Worm (Caenorhabditis elegans) whole organism, L2 larva: ENCODE data around the gene Y45F10B.8.
"Not testable (repeated sequence)": the region's sequence is repeated elsewhere in the genome, so short reads cannot be mapped to it uniquely, and the experiment has no call there.

Source experiments
- C34F6.9 ChIP-seq: fragments of 150-350 bp; optimal IDR thresholded peaks from 2 replicates; lab custom pipeline; 2014; ENCODE audit warnings: missing biosample characterization, missing genetic modification characterization
- F13H6.1 ChIP-seq: sonication (generic microtip); optimal IDR thresholded peaks from 2 replicates; lab custom pipeline; 2016; ENCODE audit warnings: missing genetic modification characterization, missing compliant biosample characterization
- Y55F3AM.14 ChIP-seq: fragments of 200-800 bp; sonication (Bioruptor generic); optimal IDR thresholded peaks from 2 replicates; lab custom pipeline; 2018; ENCODE audit warnings: mild to moderate bottlenecking, missing genetic modification characterization, missing compliant biosample characterization
- ZK546.5 ChIP-seq: sonication (generic microtip); optimal IDR thresholded peaks from 2 replicates; lab custom pipeline; 2017; ENCODE audit warnings: missing biosample characterization, missing genetic modification characterization
- aly-2 ChIP-seq: fragments of 150-350 bp; optimal IDR thresholded peaks from 2 replicates; lab custom pipeline; 2014; ENCODE audit warnings: missing biosample characterization, missing genetic modification characterization
- ama-1 ChIP-seq: fragments of 150-350 bp; optimal IDR thresholded peaks from 2 replicates; lab custom pipeline; 2018; ENCODE audit warnings: inconsistent platforms
- blmp-1 ChIP-seq: sonication (generic microtip); optimal IDR thresholded peaks from 2 replicates; lab custom pipeline; 2017; ENCODE audit warnings: missing genetic modification characterization, mild to moderate bottlenecking, missing compliant biosample characterization, antibody characterized with exemption, moderate library complexity; ENCODE audit not compliant: insufficient read depth
- ceh-82 ChIP-seq: fragments of 150-350 bp; optimal IDR thresholded peaks from 2 replicates; lab custom pipeline; 2014; ENCODE audit warnings: missing biosample characterization, missing genetic modification characterization
- crh-2 ChIP-seq: sonication (generic microtip); optimal IDR thresholded peaks from 2 replicates; lab custom pipeline; 2017; ENCODE audit warnings: missing biosample characterization, missing genetic modification characterization
- dmd-4 ChIP-seq: sonication (generic microtip); optimal IDR thresholded peaks from 2 replicates; lab custom pipeline; 2017; ENCODE audit warnings: missing biosample characterization, missing genetic modification characterization
- elt-1 ChIP-seq: fragments of 150-350 bp; optimal IDR thresholded peaks from 2 replicates; lab custom pipeline; 2014; ENCODE audit warnings: missing biosample characterization, missing genetic modification characterization
- elt-3 ChIP-seq: sonication (generic microtip); optimal IDR thresholded peaks from 2 replicates; lab custom pipeline; 2017; ENCODE audit warnings: missing biosample characterization, missing genetic modification characterization
- fos-1 ChIP-seq: fragments of 150-350 bp; optimal IDR thresholded peaks from 2 replicates; lab custom pipeline; 2014; ENCODE audit warnings: missing biosample characterization, missing genetic modification characterization
- gmeb-1 ChIP-seq: fragments of 150-350 bp; optimal IDR thresholded peaks from 2 replicates; lab custom pipeline; 2014; ENCODE audit warnings: missing biosample characterization, missing genetic modification characterization
- lin-11 ChIP-seq: fragments of 150-350 bp; sonication (generic microtip); optimal IDR thresholded peaks from 2 replicates; lab custom pipeline; 2014; ENCODE audit warnings: missing biosample characterization, missing genetic modification characterization, inconsistent platforms, mixed read lengths
- lin-39 ChIP-seq: fragments of 150-350 bp; optimal IDR thresholded peaks from 2 replicates; lab custom pipeline; 2014; ENCODE audit warnings: missing biosample characterization, missing genetic modification reagents, missing genetic modification characterization
- lsy-2 ChIP-seq, 2 experiments: fragments of 150-350 bp in 1 of 2; sonication (generic microtip) in 1 of 2; optimal IDR thresholded peaks; 2 replicates each; lab custom pipeline; 2014 to 2017; ENCODE audit warnings: missing biosample characterization in 2 of 2, missing genetic modification characterization in 2 of 2
- nhr-10 ChIP-seq: sonication (generic microtip); optimal IDR thresholded peaks from 2 replicates; lab custom pipeline; 2017; ENCODE audit warnings: missing biosample characterization, missing genetic modification characterization
- nhr-11 ChIP-seq: fragments of 150-350 bp; optimal IDR thresholded peaks from 2 replicates; lab custom pipeline; 2014; ENCODE audit warnings: missing biosample characterization, missing genetic modification characterization
- nhr-12 ChIP-seq: fragments of 150-350 bp; optimal IDR thresholded peaks from 2 replicates; lab custom pipeline; 2014; ENCODE audit warnings: missing biosample characterization, missing genetic modification characterization
- nhr-129 ChIP-seq: fragments of 150-350 bp; optimal IDR thresholded peaks from 2 replicates; lab custom pipeline; 2014; ENCODE audit warnings: missing biosample characterization, missing genetic modification characterization
- nhr-21 ChIP-seq: fragments of 150-350 bp; optimal IDR thresholded peaks from 2 replicates; lab custom pipeline; 2014; ENCODE audit warnings: missing biosample characterization, missing genetic modification characterization
- nhr-23 ChIP-seq: fragments of 150-350 bp; optimal IDR thresholded peaks from 2 replicates; lab custom pipeline; 2014; ENCODE audit warnings: missing biosample characterization, missing genetic modification reagents, missing genetic modification characterization
- nhr-237 ChIP-seq: fragments of 150-350 bp; optimal IDR thresholded peaks from 2 replicates; lab custom pipeline; 2014; ENCODE audit warnings: missing biosample characterization, missing genetic modification characterization
- nhr-25 ChIP-seq: fragments of 150-350 bp; sonication (generic microtip); optimal IDR thresholded peaks from 3 replicates; lab custom pipeline; 2014; ENCODE audit warnings: missing biosample characterization, missing genetic modification characterization
- nhr-77 ChIP-seq: fragments of 150-350 bp; optimal IDR thresholded peaks from 2 replicates; lab custom pipeline; 2014; ENCODE audit warnings: missing biosample characterization, missing genetic modification characterization
- sem-4 ChIP-seq: fragments of 150-350 bp; optimal IDR thresholded peaks from 2 replicates; lab custom pipeline; 2014; ENCODE audit warnings: missing biosample characterization, missing genetic modification reagents, missing genetic modification characterization
- sma-3 ChIP-seq: sonication (generic microtip); optimal IDR thresholded peaks from 2 replicates; lab custom pipeline; 2016; ENCODE audit warnings: missing genetic modification reagents, missing genetic modification characterization, missing compliant biosample characterization
- sma-9 ChIP-seq, 2 experiments: fragments of 150-350 bp in 1 of 2; sonication (generic microtip) in 1 of 2; optimal IDR thresholded peaks; 2 replicates each; lab custom pipeline; 2014 to 2016; ENCODE audit warnings: missing genetic modification characterization in 2 of 2, mild to moderate bottlenecking in 1 of 2, missing biosample characterization in 1 of 2, missing compliant biosample characterization in 1 of 2, missing genetic modification reagents in 1 of 2, moderate library complexity in 1 of 2
- snpc-4 ChIP-seq: fragments of 150-350 bp; optimal IDR thresholded peaks from 2 replicates; lab custom pipeline; 2014; ENCODE audit warnings: missing biosample characterization, missing genetic modification characterization
- unc-39 ChIP-seq: fragments of 150-350 bp; optimal IDR thresholded peaks from 2 replicates; lab custom pipeline; 2014; ENCODE audit warnings: missing biosample characterization, missing genetic modification characterization
- zag-1 ChIP-seq: fragments of 150-350 bp; optimal IDR thresholded peaks from 2 replicates; lab custom pipeline; 2014; ENCODE audit warnings: missing biosample characterization, missing genetic modification characterization
- ztf-1 ChIP-seq: fragments of 200-800 bp; sonication (Bioruptor generic); conservative IDR thresholded peaks from 2 replicates; pipeline ENCODE4 v1.3.6; 2022; ENCODE audit warnings: missing genetic modification characterization, missing compliant biosample characterization
- ztf-11 ChIP-seq: sonication (generic microtip); optimal IDR thresholded peaks from 2 replicates; lab custom pipeline; 2017; ENCODE audit warnings: missing biosample characterization, missing genetic modification characterization
- ztf-4 ChIP-seq: fragments of 150-350 bp; optimal IDR thresholded peaks from 2 replicates; lab custom pipeline; 2014; ENCODE audit warnings: missing biosample characterization, missing genetic modification characterization

Y45F10B.8 gene

DNA sequence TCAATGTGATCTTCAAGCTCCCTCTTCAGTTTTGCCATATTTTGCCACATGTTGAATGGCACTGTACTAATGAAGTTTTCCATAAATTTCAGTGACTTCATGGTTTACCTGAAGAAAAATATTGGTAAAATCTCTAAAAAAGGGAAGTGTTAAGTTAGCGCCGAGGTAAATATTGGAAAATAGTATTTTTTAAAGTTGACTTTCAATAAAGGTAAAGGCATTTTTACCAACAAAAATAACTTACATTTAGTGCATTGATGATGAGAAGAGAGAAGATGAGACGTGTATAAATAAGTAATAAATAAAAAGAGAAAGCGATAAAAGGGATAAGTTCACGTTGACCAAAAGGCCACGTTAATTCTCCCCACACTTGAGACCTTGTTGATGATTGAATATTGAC lies at the start of gene Y45F10B.8:
TSS of gene Y45F10B.8 (minus strand) at position 101 of the 400 bp plus-strand sequence.
- not testable (repeated sequence) for TF ChIP-seq fos-1, ztf-11, dmd-4 (tag; lab: Kevin White, UChicago)

DNA sequence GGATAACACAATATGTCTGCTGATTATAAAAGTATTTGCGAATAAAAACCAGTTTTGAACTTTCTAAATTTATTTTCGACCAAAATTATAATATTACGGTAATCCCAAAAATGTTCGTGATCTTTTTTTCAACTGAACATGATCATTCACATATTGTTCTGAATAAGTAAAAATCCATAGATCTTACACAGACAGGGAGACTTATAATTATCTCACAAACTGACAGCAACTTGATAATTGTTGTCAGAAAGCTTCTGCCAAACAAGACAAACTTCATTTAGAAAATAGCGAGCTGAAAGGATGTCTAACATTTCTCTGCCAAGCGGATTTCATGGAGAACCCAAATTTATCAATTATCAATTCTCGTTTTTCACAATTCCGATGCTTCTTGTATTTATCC lies 48.4 kb upstream of the Y45F10B.8 start, which contains the start of gene sru-21:
TSS of gene sru-21 (plus strand) at position 301 of the 400 bp plus-strand sequence.
- no peak for TF ChIP-seq ceh-82 (tag; lab: Kevin White, UChicago)
- TF ChIP-seq gmeb-1 (tag; lab: Kevin White, UChicago), result no peak
- TF ChIP-seq nhr-12 (tag; lab: Kevin White, UChicago), result no peak
- TF ChIP-seq nhr-77, result no peak
- no peak for TF ChIP-seq fos-1 (tag; lab: Kevin White, UChicago)
- no peak for TF ChIP-seq lin-11 (tag; lab: Kevin White, UChicago)
- no peak for TF ChIP-seq snpc-4 (tag; lab: Kevin White, UChicago)
- TF ChIP-seq nhr-25 (tag; lab: Kevin White, UChicago), result no peak
- TF ChIP-seq nhr-237 (tag; lab: Kevin White, UChicago), result no peak
- TF ChIP-seq C34F6.9 (tag; lab: Kevin White, UChicago), result no peak
- TF ChIP-seq lsy-2 (tag; optimal IDR thresholded peaks at IDR 0.05; lab: Kevin White, UChicago), result no peak

DNA sequence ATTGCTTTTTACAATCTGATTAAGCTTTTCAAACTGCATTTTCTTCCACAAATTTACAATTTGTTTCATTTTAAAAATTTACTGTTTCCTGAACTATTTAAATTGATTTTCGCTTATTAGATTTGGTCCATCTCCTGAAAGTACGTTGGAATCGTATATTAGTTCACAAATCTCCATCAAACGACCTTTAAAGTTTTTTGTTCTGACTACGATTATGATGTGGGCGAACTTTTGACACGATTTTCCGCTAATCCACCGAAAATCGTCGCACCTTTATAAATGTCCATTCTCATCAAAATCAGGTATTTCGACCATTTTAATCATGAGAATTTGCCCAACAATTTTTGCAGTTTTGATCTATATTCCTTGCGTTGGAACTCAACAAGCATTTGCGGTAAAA lies 45.5 kb upstream of the Y45F10B.8 start, which contains the start of gene C08F11.1:
TSS of gene C08F11.1 (plus strand) at position 301 of the 400 bp plus-strand sequence.
- no peak for TF ChIP-seq nhr-129 (tag; lab: Kevin White, UChicago)
- TF ChIP-seq nhr-25 (tag; lab: Kevin White, UChicago), result no peak
- TF ChIP-seq ztf-4 (tag; lab: Kevin White, UChicago), result no peak
- no peak for TF ChIP-seq sma-3 (GFP tag; lab: Kevin White, UChicago)
- TF ChIP-seq nhr-10 (tag; lab: Kevin White, UChicago), result no peak
- no peak for TF ChIP-seq elt-3
- no peak for TF ChIP-seq F13H6.1
- no peak for TF ChIP-seq sma-9 (GFP tag; optimal IDR thresholded peaks at IDR 0.05; lab: Kevin White, UChicago)
- TF ChIP-seq sma-9 (tag; optimal IDR thresholded peaks at IDR 0.05; lab: Kevin White, UChicago), result no peak
- no peak for TF ChIP-seq ceh-82 (tag; lab: Kevin White, UChicago)
- TF ChIP-seq nhr-11, result no peak
- no peak for TF ChIP-seq sem-4 (tag; lab: Kevin White, UChicago)
- no peak for TF ChIP-seq elt-1 (tag; lab: Kevin White, UChicago)
- TF ChIP-seq zag-1 (tag; lab: Kevin White, UChicago), result no peak
- TF ChIP-seq lin-39, result no peak
- no peak for TF ChIP-seq aly-2 (tag; lab: Kevin White, UChicago)
- no peak for TF ChIP-seq ZK546.5 (tag; lab: Kevin White, UChicago)
- no peak for TF ChIP-seq lsy-2 (tag; optimal IDR thresholded peaks at IDR 0.05; lab: Kevin White, UChicago)
- no peak for TF ChIP-seq unc-39 (tag; lab: Kevin White, UChicago)
- TF ChIP-seq Y55F3AM.14 (GFP tag; lab: Kevin White, UChicago), result no peak

DNA sequence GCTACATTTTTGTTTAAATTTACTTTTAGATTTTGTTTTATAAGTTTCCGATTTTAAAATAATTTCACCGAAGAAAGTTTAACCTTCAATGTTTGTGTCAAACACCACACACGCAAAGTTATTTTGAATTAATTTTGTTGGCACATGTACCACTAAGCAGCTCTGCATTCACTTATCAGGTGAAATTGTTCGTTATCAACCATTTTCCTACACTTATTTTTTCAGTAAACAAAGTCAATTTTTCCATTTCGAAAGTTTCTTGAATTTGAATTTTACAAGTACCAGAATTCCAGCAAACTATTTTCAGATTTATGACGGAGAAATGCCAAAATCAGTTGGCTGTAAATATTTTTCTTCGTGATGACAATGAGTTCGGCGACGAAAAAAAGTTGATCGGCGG lies 41.1 kb upstream of the Y45F10B.8 start, which contains the start of gene C08F11.3:
TSS of gene C08F11.3 (plus strand) at position 301 of the 400 bp plus-strand sequence.
- TF ChIP-seq ztf-1 (no peak), sma-9 (GFP tag; optimal IDR thresholded peaks at IDR 0.05; lab: Kevin White, UChicago) (no peak), sma-9 (tag; optimal IDR thresholded peaks at IDR 0.05; lab: Kevin White, UChicago) (no peak), sem-4 (tag; lab: Kevin White, UChicago) (no peak), crh-2 (tag; lab: Kevin White, UChicago) (no peak), nhr-25 (tag; lab: Kevin White, UChicago) (no peak), ztf-11 (tag; lab: Kevin White, UChicago) (no peak), blmp-1 (tag; lab: Kevin White, UChicago) (no peak), zag-1 (tag; lab: Kevin White, UChicago) (no peak)

DNA sequence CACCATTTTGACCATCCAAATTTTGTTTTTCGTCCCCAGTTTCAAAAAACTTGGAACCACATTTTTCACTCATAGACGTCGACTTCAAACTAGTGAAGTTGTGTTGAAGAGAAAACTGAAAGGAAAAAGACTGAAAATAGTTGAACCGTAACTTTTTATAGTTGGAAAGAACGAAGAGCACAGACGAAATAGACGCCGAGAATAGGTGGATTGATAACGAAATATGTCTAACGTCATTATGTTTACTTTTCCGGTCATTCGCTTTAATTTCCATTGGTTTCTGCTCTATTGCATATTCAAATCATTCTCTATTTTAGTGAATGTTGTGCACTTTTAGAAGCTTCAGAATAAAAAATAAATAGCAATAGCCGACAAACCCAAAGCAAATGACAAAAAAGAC lies 31.7 kb upstream of the Y45F10B.8 start, which contains the start of gene C08F11.13:
TSS of gene C08F11.13 (minus strand) at position 138 of the 400 bp plus-strand sequence.
- TF ChIP-seq fos-1 (tag; lab: Kevin White, UChicago) (peak; percentile 43), nhr-129 (tag; lab: Kevin White, UChicago) (peak; percentile 12), gmeb-1 (tag; lab: Kevin White, UChicago) (peak; percentile 18), nhr-23 (no peak), ama-1 (lab: Kevin White, UChicago) (no peak), nhr-21 (tag; lab: Kevin White, UChicago) (no peak), sma-9 (GFP tag; optimal IDR thresholded peaks at IDR 0.05; lab: Kevin White, UChicago) (peak; percentile 60), sma-9 (tag; optimal IDR thresholded peaks at IDR 0.05; lab: Kevin White, UChicago) (no peak)
